Worm (Caenorhabditis elegans) whole organism, L2 larva: ENCODE measurements around the gene K03H1.13.

Experiments used
- C34F6.9 ChIP-seq: fragments of 150-350 bp; optimal IDR thresholded peaks from 2 replicates; lab custom pipeline; 2014; ENCODE audit warnings: missing biosample characterization, missing genetic modification characterization
- Y55F3AM.14 ChIP-seq: fragments of 200-800 bp; sonication (Bioruptor generic); optimal IDR thresholded peaks from 2 replicates; lab custom pipeline; 2018; ENCODE audit warnings: mild to moderate bottlenecking, missing genetic modification characterization, missing compliant biosample characterization
- ZK546.5 ChIP-seq: sonication (generic microtip); optimal IDR thresholded peaks from 2 replicates; lab custom pipeline; 2017; ENCODE audit warnings: missing biosample characterization, missing genetic modification characterization
- aly-2 ChIP-seq: fragments of 150-350 bp; optimal IDR thresholded peaks from 2 replicates; lab custom pipeline; 2014; ENCODE audit warnings: missing biosample characterization, missing genetic modification characterization
- ama-1 ChIP-seq: fragments of 150-350 bp; optimal IDR thresholded peaks from 2 replicates; lab custom pipeline; 2018; ENCODE audit warnings: inconsistent platforms
- blmp-1 ChIP-seq: sonication (generic microtip); optimal IDR thresholded peaks from 2 replicates; lab custom pipeline; 2017; ENCODE audit warnings: missing genetic modification characterization, mild to moderate bottlenecking, missing compliant biosample characterization, antibody characterized with exemption, moderate library complexity; ENCODE audit not compliant: insufficient read depth
- ceh-16 ChIP-seq: fragments of 150-350 bp; optimal IDR thresholded peaks from 2 replicates; lab custom pipeline; 2014; ENCODE audit warnings: missing biosample characterization, missing genetic modification characterization
- ceh-82 ChIP-seq: fragments of 150-350 bp; optimal IDR thresholded peaks from 2 replicates; lab custom pipeline; 2014; ENCODE audit warnings: missing biosample characterization, missing genetic modification characterization
- crh-2 ChIP-seq: sonication (generic microtip); optimal IDR thresholded peaks from 2 replicates; lab custom pipeline; 2017; ENCODE audit warnings: missing biosample characterization, missing genetic modification characterization
- elt-1 ChIP-seq: fragments of 150-350 bp; optimal IDR thresholded peaks from 2 replicates; lab custom pipeline; 2014; ENCODE audit warnings: missing biosample characterization, missing genetic modification characterization
- fos-1 ChIP-seq: fragments of 150-350 bp; optimal IDR thresholded peaks from 2 replicates; lab custom pipeline; 2014; ENCODE audit warnings: missing biosample characterization, missing genetic modification characterization
- gmeb-1 ChIP-seq: fragments of 150-350 bp; optimal IDR thresholded peaks from 2 replicates; lab custom pipeline; 2014; ENCODE audit warnings: missing biosample characterization, missing genetic modification characterization
- lin-13 ChIP-seq: fragments of 150-350 bp; optimal IDR thresholded peaks from 2 replicates; lab custom pipeline; 2014; ENCODE audit warnings: missing biosample characterization, missing genetic modification reagents, missing genetic modification characterization
- lsy-2 ChIP-seq, 2 experiments: fragments of 150-350 bp in 1 of 2; sonication (generic microtip) in 1 of 2; optimal IDR thresholded peaks; 2 replicates each; lab custom pipeline; 2014 to 2017; ENCODE audit warnings: missing biosample characterization in 2 of 2, missing genetic modification characterization in 2 of 2
- mab-5 ChIP-seq: fragments of 150-350 bp; optimal IDR thresholded peaks from 2 replicates; lab custom pipeline; 2014; ENCODE audit warnings: missing biosample characterization, missing genetic modification characterization
- mbf-1 ChIP-seq: sonication (generic microtip); optimal IDR thresholded peaks from 2 replicates; lab custom pipeline; 2017; ENCODE audit warnings: missing biosample characterization, missing genetic modification characterization
- nhr-10 ChIP-seq: sonication (generic microtip); optimal IDR thresholded peaks from 2 replicates; lab custom pipeline; 2017; ENCODE audit warnings: missing biosample characterization, missing genetic modification characterization
- nhr-12 ChIP-seq: fragments of 150-350 bp; optimal IDR thresholded peaks from 2 replicates; lab custom pipeline; 2014; ENCODE audit warnings: missing biosample characterization, missing genetic modification characterization
- nhr-21 ChIP-seq: fragments of 150-350 bp; optimal IDR thresholded peaks from 2 replicates; lab custom pipeline; 2014; ENCODE audit warnings: missing biosample characterization, missing genetic modification characterization
- nhr-23 ChIP-seq: fragments of 150-350 bp; optimal IDR thresholded peaks from 2 replicates; lab custom pipeline; 2014; ENCODE audit warnings: missing biosample characterization, missing genetic modification reagents, missing genetic modification characterization
- nhr-237 ChIP-seq: fragments of 150-350 bp; optimal IDR thresholded peaks from 2 replicates; lab custom pipeline; 2014; ENCODE audit warnings: missing biosample characterization, missing genetic modification characterization
- nhr-25 ChIP-seq: fragments of 150-350 bp; sonication (generic microtip); optimal IDR thresholded peaks from 3 replicates; lab custom pipeline; 2014; ENCODE audit warnings: missing biosample characterization, missing genetic modification characterization
- nhr-6 ChIP-seq: fragments of 150-350 bp; optimal IDR thresholded peaks from 2 replicates; lab custom pipeline; 2014; ENCODE audit warnings: missing biosample characterization, missing genetic modification characterization
- nhr-77 ChIP-seq: fragments of 150-350 bp; optimal IDR thresholded peaks from 2 replicates; lab custom pipeline; 2014; ENCODE audit warnings: missing biosample characterization, missing genetic modification characterization
- peb-1 ChIP-seq: fragments of 150-350 bp; optimal IDR thresholded peaks from 2 replicates; lab custom pipeline; 2014; ENCODE audit warnings: missing biosample characterization, missing genetic modification characterization
- skn-1 ChIP-seq: sonication (generic microtip); optimal IDR thresholded peaks from 2 replicates; lab custom pipeline; 2017; ENCODE audit warnings: missing biosample characterization, missing genetic modification characterization
- sma-3 ChIP-seq: sonication (generic microtip); optimal IDR thresholded peaks from 2 replicates; lab custom pipeline; 2016; ENCODE audit warnings: missing genetic modification reagents, missing genetic modification characterization, missing compliant biosample characterization
- sma-9 ChIP-seq, 2 experiments: fragments of 150-350 bp in 1 of 2; sonication (generic microtip) in 1 of 2; optimal IDR thresholded peaks; 2 replicates each; lab custom pipeline; 2014 to 2016; ENCODE audit warnings: missing genetic modification characterization in 2 of 2, mild to moderate bottlenecking in 1 of 2, missing biosample characterization in 1 of 2, missing compliant biosample characterization in 1 of 2, missing genetic modification reagents in 1 of 2, moderate library complexity in 1 of 2
- unc-39 ChIP-seq: fragments of 150-350 bp; optimal IDR thresholded peaks from 2 replicates; lab custom pipeline; 2014; ENCODE audit warnings: missing biosample characterization, missing genetic modification characterization
- unc-55 ChIP-seq: fragments of 150-350 bp; sonication (generic microtip); optimal IDR thresholded peaks from 3 replicates; lab custom pipeline; 2014; ENCODE audit warnings: missing biosample characterization, missing genetic modification reagents, missing genetic modification characterization
- unc-62 ChIP-seq: fragments of 150-350 bp; optimal IDR thresholded peaks from 2 replicates; lab custom pipeline; 2014; ENCODE audit warnings: missing biosample characterization, missing genetic modification reagents, missing genetic modification characterization
- zag-1 ChIP-seq: fragments of 150-350 bp; optimal IDR thresholded peaks from 2 replicates; lab custom pipeline; 2014; ENCODE audit warnings: missing biosample characterization, missing genetic modification characterization
- ztf-1 ChIP-seq: fragments of 200-800 bp; sonication (Bioruptor generic); conservative IDR thresholded peaks from 2 replicates; pipeline ENCODE4 v1.3.6; 2022; ENCODE audit warnings: missing genetic modification characterization, missing compliant biosample characterization
- ztf-11 ChIP-seq: sonication (generic microtip); optimal IDR thresholded peaks from 2 replicates; lab custom pipeline; 2017; ENCODE audit warnings: missing biosample characterization, missing genetic modification characterization
- ztf-4 ChIP-seq: fragments of 150-350 bp; optimal IDR thresholded peaks from 2 replicates; lab custom pipeline; 2014; ENCODE audit warnings: missing biosample characterization, missing genetic modification characterization

K03H1.13 gene

ce11 chrIII:9950244-9950643 is at the start of gene K03H1.13:
TSS of gene K03H1.13 (minus strand) at chrIII:9950344.
- TF ChIP-seq C34F6.9 (peak; percentile 13), unc-55 (GFP tag; lab: Kevin White, UChicago) (peak; percentile 29), aly-2 (no peak), peb-1 (tag; lab: Kevin White, UChicago) (no peak)
- TF ChIP-seq, all 48 proteins: peak for 2

DNA sequence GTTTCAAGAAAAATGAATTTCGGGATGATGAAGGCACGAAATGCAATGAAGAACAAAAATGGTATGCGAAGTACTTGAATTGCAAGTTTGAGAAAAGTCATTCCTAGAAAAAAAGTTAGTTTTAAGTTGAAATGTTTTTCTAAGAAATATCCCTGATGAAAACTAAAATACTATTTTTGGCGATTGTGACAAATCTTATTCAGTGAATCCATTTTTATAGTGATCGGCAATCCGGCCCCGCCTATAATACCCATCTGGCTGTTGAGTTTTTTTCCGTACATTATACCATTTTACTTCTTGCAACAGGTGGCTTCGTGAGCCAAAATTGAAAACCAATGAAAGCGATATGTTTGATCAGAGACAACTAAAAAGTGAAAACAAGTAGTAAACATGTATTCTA is 49.1 kb upstream of the K03H1.13 start, which contains the start of gene C05B5.17:
Gene C05B5.17, minus strand, starts transcription at position 101 of the 400 bp plus-strand sequence.
- TF ChIP-seq lin-13 (GFP tag; lab: Kevin White, UChicago) (no peak), Y55F3AM.14 (no peak), unc-62 (GFP tag; lab: Kevin White, UChicago) (no peak), ztf-4 (tag; lab: Kevin White, UChicago) (no peak), nhr-25 (tag; lab: Kevin White, UChicago) (no peak), skn-1 (tag; lab: Kevin White, UChicago) (no peak), sma-3 (no peak), nhr-6 (tag; lab: Kevin White, UChicago) (no peak), gmeb-1 (tag; lab: Kevin White, UChicago) (no peak), mbf-1 (tag; lab: Kevin White, UChicago) (no peak), crh-2 (tag; lab: Kevin White, UChicago) (no peak), nhr-23 (tag; lab: Kevin White, UChicago) (no peak), aly-2 (no peak), ceh-82 (tag; lab: Kevin White, UChicago) (no peak), ztf-1 (GFP tag; lab: Robert Waterston, UW) (no peak), nhr-77 (no peak)

DNA sequence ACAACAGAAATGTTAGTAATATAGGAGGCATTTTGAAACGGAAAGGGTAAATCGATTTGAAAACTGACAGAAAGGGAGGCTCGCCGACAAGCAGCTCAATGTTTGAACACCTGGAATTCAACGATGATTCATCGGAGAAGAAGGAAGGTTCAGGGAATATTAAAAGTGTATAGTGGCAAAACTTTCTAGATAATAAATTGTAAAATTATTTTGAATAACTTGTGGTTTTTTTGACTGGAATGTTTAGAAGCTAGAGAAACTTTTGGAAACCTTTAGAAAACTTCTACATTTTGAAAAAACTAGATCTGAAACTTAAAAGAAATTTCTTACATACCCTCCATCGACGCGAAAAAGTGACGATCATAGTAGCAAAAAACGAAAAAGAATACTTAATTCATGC is 47.7 kb upstream of the K03H1.13 start, which contains the start of gene pqn-8:
Gene pqn-8, minus strand, starts transcription at position 101 of the 400 bp plus-strand sequence.
- TF ChIP-seq C34F6.9 (no peak), lin-13 (GFP tag; lab: Kevin White, UChicago) (no peak), unc-39 (tag; lab: Kevin White, UChicago) (no peak), mbf-1 (tag; lab: Kevin White, UChicago) (no peak)

DNA sequence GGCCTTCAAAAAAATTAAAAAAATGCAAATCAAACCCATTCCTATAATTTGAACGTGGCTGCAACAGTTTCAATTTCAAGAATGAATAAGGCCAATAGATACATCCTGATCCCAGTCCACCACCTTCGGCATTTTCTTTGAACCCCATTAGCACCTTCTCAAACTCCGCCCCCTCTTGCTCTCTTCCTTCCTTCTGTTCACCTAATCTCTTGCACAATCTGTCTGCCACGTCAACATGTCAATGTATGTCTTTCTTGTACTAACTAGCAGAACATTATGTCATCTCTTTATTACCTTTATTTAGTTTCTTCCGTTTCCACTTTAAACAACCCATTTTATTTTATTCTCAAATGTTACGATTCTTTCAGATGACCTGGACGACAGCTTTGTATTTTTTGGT is 43.4 kb upstream of the K03H1.13 start, which contains the start of gene C05B5.4:
Gene C05B5.4, plus strand, starts transcription at position 351 of the 400 bp plus-strand sequence.
- TF ChIP-seq nhr-77 (no peak), unc-62 (GFP tag; lab: Kevin White, UChicago) (no peak), lsy-2 (tag; optimal IDR thresholded peaks at IDR 0.05; lab: Kevin White, UChicago) (no peak), fos-1 (tag; lab: Kevin White, UChicago) (no peak), sma-3 (no peak), nhr-12 (tag; lab: Kevin White, UChicago) (no peak), crh-2 (tag; lab: Kevin White, UChicago) (no peak), ztf-11 (tag; lab: Kevin White, UChicago) (no peak), nhr-6 (tag; lab: Kevin White, UChicago) (no peak), C34F6.9 (no peak), blmp-1 (tag; lab: Kevin White, UChicago) (no peak), mab-5 (tag; lab: Kevin White, UChicago) (no peak), unc-55 (GFP tag; lab: Kevin White, UChicago) (no peak), aly-2 (no peak), gmeb-1 (tag; lab: Kevin White, UChicago) (no peak), nhr-237 (tag; lab: Kevin White, UChicago) (no peak), ama-1 (lab: Kevin White, UChicago) (no peak), sma-9 (GFP tag; optimal IDR thresholded peaks at IDR 0.05; lab: Kevin White, UChicago) (no peak), sma-9 (tag; optimal IDR thresholded peaks at IDR 0.05; lab: Kevin White, UChicago) (no peak), zag-1 (tag; lab: Kevin White, UChicago) (no peak), Y55F3AM.14 (no peak)

DNA sequence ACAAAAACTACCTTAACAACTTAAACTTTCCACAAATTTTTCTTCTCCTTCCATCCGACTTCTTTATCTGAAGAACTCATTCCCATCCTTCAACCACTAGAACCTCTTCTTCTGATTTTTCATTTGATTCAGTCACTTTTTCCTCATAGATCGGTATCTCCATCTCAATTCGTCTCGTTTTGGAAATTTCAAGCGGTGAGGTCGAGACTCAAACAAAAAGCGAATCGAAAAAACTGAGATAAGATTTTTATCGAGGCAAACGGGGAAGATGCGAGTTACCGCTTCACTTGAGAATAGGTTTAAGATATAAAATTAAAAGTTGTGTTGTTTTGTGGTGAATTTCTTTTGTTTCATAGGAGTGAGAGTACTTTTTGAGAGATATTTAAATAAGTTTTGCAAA is 41.2 kb upstream of the K03H1.13 start:
- TF ChIP-seq sma-3, result no peak
- TF ChIP-seq ceh-82 (tag; lab: Kevin White, UChicago), result no peak
- no peak for TF ChIP-seq nhr-10 (tag; lab: Kevin White, UChicago)
- TF ChIP-seq ceh-16, result peak; percentile 75
- TF ChIP-seq gmeb-1 (tag; lab: Kevin White, UChicago), result no peak
- TF ChIP-seq elt-1 (tag; lab: Kevin White, UChicago), result peak; percentile 66
- no peak for TF ChIP-seq ama-1 (lab: Kevin White, UChicago)
- peak; percentile 11 for TF ChIP-seq nhr-25 (tag; lab: Kevin White, UChicago)
- TF ChIP-seq C34F6.9, result no peak
- no peak for TF ChIP-seq Y55F3AM.14
- no peak for TF ChIP-seq nhr-21
- TF ChIP-seq blmp-1 (tag; lab: Kevin White, UChicago), result peak; percentile 46
- TF ChIP-seq nhr-23 (tag; lab: Kevin White, UChicago), result peak; percentile 58
- no peak for TF ChIP-seq sma-9 (GFP tag; optimal IDR thresholded peaks at IDR 0.05; lab: Kevin White, UChicago)
- no peak for TF ChIP-seq sma-9 (tag; optimal IDR thresholded peaks at IDR 0.05; lab: Kevin White, UChicago)
- no peak for TF ChIP-seq unc-55 (GFP tag; lab: Kevin White, UChicago)
- no peak for TF ChIP-seq ZK546.5 (tag; lab: Kevin White, UChicago)
- no peak for TF ChIP-seq peb-1 (tag; lab: Kevin White, UChicago)
